Worm (Caenorhabditis elegans) whole organism, L1 larva: ENCODE data around the gene nhr-50.

Experiments used
- aha-1 ChIP-seq: fragments of 150-350 bp; optimal IDR thresholded peaks from 2 replicates; lab custom pipeline; 2014; ENCODE audit warnings: missing biosample characterization, missing genetic modification characterization
- ama-1 ChIP-seq: fragments of 150-350 bp; optimal IDR thresholded peaks from 2 replicates; lab custom pipeline; 2014
- ceh-8 ChIP-seq: fragments of 200-800 bp; sonication (Bioruptor generic); optimal IDR thresholded peaks from 2 replicates; lab custom pipeline; 2018; ENCODE audit warnings: mild to moderate bottlenecking, missing genetic modification characterization, moderate library complexity, missing compliant biosample characterization
- lin-13 ChIP-seq: fragments of 150-350 bp; optimal IDR thresholded peaks from 2 replicates; lab custom pipeline; 2014; ENCODE audit warnings: missing biosample characterization, missing genetic modification reagents, missing genetic modification characterization
- mdl-1 ChIP-seq, 2 experiments: fragments of 150-350 bp; optimal IDR thresholded peaks; 2 replicates each; lab custom pipeline; 2014 to 2017; ENCODE audit warnings: missing biosample characterization in 2 of 2, missing genetic modification characterization in 2 of 2, inconsistent platforms in 1 of 2
- nhr-237 ChIP-seq: fragments of 150-350 bp; optimal IDR thresholded peaks from 2 replicates; lab custom pipeline; 2014; ENCODE audit warnings: missing biosample characterization, missing genetic modification characterization
- nhr-76 ChIP-seq: sonication (generic microtip); optimal IDR thresholded peaks from 2 replicates; lab custom pipeline; 2017; ENCODE audit warnings: missing biosample characterization, missing genetic modification characterization
- nhr-77 ChIP-seq: fragments of 150-350 bp; optimal IDR thresholded peaks from 2 replicates; lab custom pipeline; 2014; ENCODE audit warnings: missing biosample characterization, missing genetic modification characterization
- snpc-4 ChIP-seq: fragments of 150-350 bp; optimal IDR thresholded peaks from 2 replicates; lab custom pipeline; 2014; ENCODE audit warnings: missing biosample characterization, missing genetic modification characterization
- sox-4 ChIP-seq: sonication (generic microtip); optimal IDR thresholded peaks from 2 replicates; lab custom pipeline; 2016; ENCODE audit warnings: missing genetic modification characterization, missing compliant biosample characterization
- sptf-1 ChIP-seq: fragments of 150-350 bp; optimal IDR thresholded peaks from 2 replicates; lab custom pipeline; 2014; ENCODE audit warnings: missing biosample characterization, missing genetic modification characterization
- unc-130 ChIP-seq: fragments of 150-350 bp; optimal IDR thresholded peaks from 2 replicates; lab custom pipeline; 2017; ENCODE audit warnings: missing biosample characterization, missing genetic modification characterization, inconsistent platforms
- zag-1 ChIP-seq: fragments of 150-350 bp; optimal IDR thresholded peaks from 2 replicates; lab custom pipeline; 2014; ENCODE audit warnings: missing biosample characterization, missing genetic modification characterization

DNA sequence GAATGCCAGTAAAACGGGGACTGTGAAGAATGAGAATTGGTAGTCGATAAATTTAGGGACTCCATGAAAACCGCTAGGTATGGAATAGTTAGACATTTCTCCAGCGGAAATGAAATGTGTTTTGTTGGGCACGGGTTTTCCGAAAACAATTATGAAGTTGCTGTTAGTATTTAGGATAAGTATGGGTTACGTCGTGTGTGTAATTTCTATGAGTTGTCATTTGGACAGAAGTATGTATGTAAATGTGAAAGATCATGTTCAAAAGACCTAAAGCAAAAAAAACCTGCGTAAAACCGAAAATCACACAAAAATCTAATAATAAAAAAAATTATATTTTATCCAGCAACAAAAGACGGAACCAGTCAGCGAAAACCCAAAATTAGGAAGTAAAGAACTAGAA, 27.9 kb downstream of the nhr-50 start, which contains the start of gene sru-23:
- no peak for TF ChIP-seq nhr-77 (tag; lab: Kevin White, UChicago)
- no peak for TF ChIP-seq nhr-76 (tag; lab: Kevin White, UChicago)
- TF ChIP-seq unc-130 (tag; lab: Kevin White, UChicago), result no peak
- TF ChIP-seq ama-1 (lab: Kevin White, UChicago), result no peak
- TF ChIP-seq snpc-4, result no peak
- TF ChIP-seq sox-4, result no peak
- no peak for TF ChIP-seq nhr-237 (tag; lab: Kevin White, UChicago)
- TF ChIP-seq sptf-1 (tag; lab: Kevin White, UChicago), result no peak
- no peak for TF ChIP-seq lin-13 (GFP tag; lab: Kevin White, UChicago)
- TF ChIP-seq ceh-8 (GFP tag; lab: Kevin White, UChicago), result no peak
- no peak for TF ChIP-seq aha-1 (tag; lab: Kevin White, UChicago)
- TF ChIP-seq mdl-1 (tag; optimal IDR thresholded peaks at IDR 0.05; lab: Kevin White, UChicago), result no peak
- no peak for TF ChIP-seq zag-1 (tag; lab: Kevin White, UChicago)
